Worm (Caenorhabditis elegans): Measurements from ENCODE around the gene Y116F11B.14.

ce11 chrV:19908854-19909253 lies 9.6 kb downstream of the Y116F11B.14 start:
- TF ChIP-seq aly-1 (tag; optimal IDR thresholded peaks at IDR 0.05) (no peak), ama-1 (optimal IDR thresholded peaks at IDR 0.05) (no peak), flt-1 (GFP tag; IDR thresholded peaks at IDR 0.05) (no peak), ceh-36 (tag; optimal IDR thresholded peaks at IDR 0.05) (no peak), F13C5.2 (tag; optimal IDR thresholded peaks at IDR 0.05) (no peak), hmg-4 (GFP tag; optimal IDR thresholded peaks at IDR 0.05) (no peak)

All from whole organism, early embryonic.